Fruit fly (Drosophila melanogaster): ENCODE results near the gene shep.

Gene shep

DNA sequence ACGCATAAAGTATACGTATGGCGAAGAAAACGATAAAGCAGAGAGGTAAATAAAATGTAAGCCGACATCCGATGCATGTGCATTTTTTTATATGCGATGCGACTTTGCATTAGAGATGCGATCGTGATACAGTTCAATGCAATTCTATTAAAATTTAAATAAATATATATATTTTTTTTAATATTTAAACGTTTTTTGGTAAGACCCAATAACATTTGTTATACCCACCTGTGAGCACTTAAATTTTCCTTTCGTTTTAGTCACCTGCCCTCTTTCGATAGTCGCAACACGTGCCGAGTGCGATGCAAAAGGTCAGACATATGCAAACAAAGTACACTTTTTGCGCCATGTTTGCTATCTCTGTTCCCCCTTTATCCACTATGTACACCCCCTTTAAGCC lies 149.5 kb downstream of the shep start:
- no peak for TF ChIP-seq lola (GFP tag; optimal IDR thresholded peaks at IDR 0.05)
- TF ChIP-seq dl (GFP tag; optimal IDR thresholded peaks at IDR 0.05; ENCODE audit: insufficient read depth in 1 of 2, partially characterized antibody in 2 of 2): no peak
- TF ChIP-seq HLH106 (tag; optimal IDR thresholded peaks at IDR 0.05): peak; percentile 16
- TF ChIP-seq OdsH (GFP tag; optimal IDR thresholded peaks at IDR 0.05): no peak
- no peak for TF ChIP-seq N (GFP tag; optimal IDR thresholded peaks at IDR 0.05)
- TF ChIP-seq fru (GFP tag; optimal IDR thresholded peaks at IDR 0.05): peak; percentile 18
- peak; percentile 16 for TF ChIP-seq h (GFP tag; optimal IDR thresholded peaks at IDR 0.05)
- no peak for TF ChIP-seq Abd-B (GFP tag; optimal IDR thresholded peaks at IDR 0.05)
- TF ChIP-seq psq (GFP tag; optimal IDR thresholded peaks at IDR 0.05): peak; percentile 65
- no peak for TF ChIP-seq rgr (GFP tag; optimal IDR thresholded peaks at IDR 0.05)
- peak in 1 of 2 experiments; percentile 39 for TF ChIP-seq foxo (GFP tag; optimal IDR thresholded peaks at IDR 0.05)

- no peak for TF ChIP-seq Sp1 (GFP tag; optimal IDR thresholded peaks at IDR 0.05)
- TF ChIP-seq brk (GFP tag; optimal IDR thresholded peaks at IDR 0.05): no peak
- no peak for TF ChIP-seq Hr78 (GFP tag; optimal IDR thresholded peaks at IDR 0.05)
- TF ChIP-seq br (GFP tag; optimal IDR thresholded peaks at IDR 0.05): no peak
- TF ChIP-seq fru (GFP tag; optimal IDR thresholded peaks at IDR 0.05): no peak
- TF ChIP-seq rgr (GFP tag; optimal IDR thresholded peaks at IDR 0.05): no peak
- TF ChIP-seq Jra (GFP tag; optimal IDR thresholded peaks at IDR 0.05): no peak
- no peak for TF ChIP-seq h (GFP tag; optimal IDR thresholded peaks at IDR 0.05)
Measured at dm6 chr3L:5127609-5128008, 150.1 kb downstream of the shep start.

- TF ChIP-seq OdsH (GFP tag; optimal IDR thresholded peaks at IDR 0.05) (no peak), tai (GFP tag; optimal IDR thresholded peaks at IDR 0.05) (no peak), fru (GFP tag; optimal IDR thresholded peaks at IDR 0.05) (no peak), sage (GFP tag; optimal IDR thresholded peaks at IDR 0.05) (no peak), Hr83 (GFP tag; optimal IDR thresholded peaks at IDR 0.05; ENCODE audit: poor library complexity, severe bottlenecking) (no peak), Myc (optimal IDR thresholded peaks at IDR 0.05) (no peak), Sp1 (GFP tag; optimal IDR thresholded peaks at IDR 0.05) (no peak), psq (GFP tag; optimal IDR thresholded peaks at IDR 0.05) (no peak), lola (GFP tag; optimal IDR thresholded peaks at IDR 0.05) (no peak), Hr78 (GFP tag; optimal IDR thresholded peaks at IDR 0.05) (no peak), Abd-B (GFP tag; optimal IDR thresholded peaks at IDR 0.05) (no peak), Vsx2 (GFP tag; optimal IDR thresholded peaks at IDR 0.05; ENCODE audit: partially characterized antibody) (no peak), br (GFP tag; optimal IDR thresholded peaks at IDR 0.05) (no peak), Dif (GFP tag; optimal IDR thresholded peaks at IDR 0.05; ENCODE audit: partially characterized antibody) (no peak), woc (GFP tag; optimal IDR thresholded peaks at IDR 0.05) (no peak), dsf (GFP tag; optimal IDR thresholded peaks at IDR 0.05; ENCODE audit: borderline replicate concordance) (no peak)
Measured at dm6 chr3L:5125202-5125601, 152.5 kb downstream of the shep start.
